Fruit fly (Drosophila melanogaster): ENCODE data around the gene ome.

- no peak for TF ChIP-seq Myc (optimal IDR thresholded peaks at IDR 0.05)
- TF ChIP-seq psq (optimal IDR thresholded peaks at IDR 0.05) = no peak
These were observed 117.0 kb downstream of the ome start, which contains the start of gene Helz for dm6 chr3L:14789676-14790075.
